Worm (Caenorhabditis elegans) whole organism, young adult: ENCODE data around the gene ZC196.9.

Experiments used
- D2030.7 ChIP-seq: fragments of 200-800 bp; sonication (Bioruptor generic); IDR thresholded peaks from 2 replicates; pipeline ENCODE4 v1.3.6; 2022; ENCODE audit warnings: missing genetic modification reagents, missing genetic modification characterization, missing compliant biosample characterization
- F37B4.10 ChIP-seq: fragments of 200-800 bp; sonication (Bioruptor generic); IDR thresholded peaks from 2 replicates; pipeline ENCODE4 v1.3.6; 2022; ENCODE audit warnings: missing genetic modification characterization, missing compliant biosample characterization
- ZK185.1 ChIP-seq: sonication (generic microtip); optimal IDR thresholded peaks from 2 replicates; lab custom pipeline; 2016; ENCODE audit warnings: mild to moderate bottlenecking, missing genetic modification characterization, missing compliant biosample characterization; ENCODE audit not compliant: poor library complexity, severe bottlenecking
- aptf-2 ChIP-seq: fragments of 200-800 bp; sonication (Bioruptor generic); conservative IDR thresholded peaks from 2 replicates; pipeline ENCODE4 v1.3.6; 2022; ENCODE audit warnings: missing genetic modification reagents, missing genetic modification characterization, missing compliant biosample characterization
- atf-7 ChIP-seq: sonication (generic microtip); optimal IDR thresholded peaks from 2 replicates; lab custom pipeline; 2017; ENCODE audit warnings: mild to moderate bottlenecking, missing genetic modification characterization, missing compliant biosample characterization
- cebp-1 ChIP-seq, 2 experiments: fragments of 200-800 bp in 1 of 2; sonication (Bioruptor generic) in 1 of 2; sonication (generic microtip) in 1 of 2; IDR thresholded peaks in 1 of 2; optimal IDR thresholded peaks in 1 of 2; 2 replicates each; pipeline versions ENCODE4 v1.3.6 to Lab custom; 2017 to 2022; ENCODE audit warnings: missing compliant biosample characterization in 2 of 2, missing genetic modification characterization in 2 of 2, mild to moderate bottlenecking in 1 of 2, missing genetic modification reagents in 1 of 2, moderate library complexity in 1 of 2
- cebp-2 ChIP-seq: fragments of 200-800 bp; sonication (Bioruptor generic); IDR thresholded peaks from 2 replicates; pipeline ENCODE4 v1.3.6; 2022; ENCODE audit warnings: missing genetic modification characterization, missing compliant biosample characterization
- ceh-40 ChIP-seq: fragments of 200-800 bp; sonication (Bioruptor generic); IDR thresholded peaks from 2 replicates; pipeline ENCODE4 v1.3.6; 2022; ENCODE audit warnings: missing genetic modification characterization, missing compliant biosample characterization
- ceh-58 ChIP-seq: fragments of 200-800 bp; sonication (Bioruptor generic); IDR thresholded peaks from 2 replicates; pipeline ENCODE4 v1.3.6; 2022; ENCODE audit warnings: missing genetic modification characterization, missing compliant biosample characterization
- egl-44 ChIP-seq: fragments of 200-800 bp; sonication (Bioruptor generic); IDR thresholded peaks from 2 replicates; pipeline ENCODE4 v1.3.6; 2022; ENCODE audit warnings: missing genetic modification reagents, missing genetic modification characterization, missing compliant biosample characterization
- ets-4 ChIP-seq: fragments of 200-800 bp; sonication (Bioruptor generic); optimal IDR thresholded peaks from 2 replicates; lab custom pipeline; 2018; ENCODE audit warnings: mild to moderate bottlenecking, missing genetic modification characterization, missing compliant biosample characterization
- fkh-3 ChIP-seq: sonication (generic microtip); optimal IDR thresholded peaks from 2 replicates; lab custom pipeline; 2016; ENCODE audit warnings: mild to moderate bottlenecking, missing genetic modification characterization, missing compliant biosample characterization
- gei-17 ChIP-seq: fragments of 200-800 bp; sonication (Bioruptor generic); optimal IDR thresholded peaks from 2 replicates; lab custom pipeline; 2018; ENCODE audit warnings: mild to moderate bottlenecking, missing genetic modification characterization, missing compliant biosample characterization
- hmg-20 ChIP-seq: fragments of 200-800 bp; sonication (Bioruptor generic); IDR thresholded peaks from 2 replicates; pipeline ENCODE4 v1.3.6; 2022; ENCODE audit warnings: missing genetic modification reagents, missing genetic modification characterization, missing compliant biosample characterization
- hsf-1 ChIP-seq: fragments of 200-800 bp; sonication (Bioruptor generic); IDR thresholded peaks from 2 replicates; pipeline ENCODE4 v1.3.6; 2022; ENCODE audit warnings: missing genetic modification reagents, missing genetic modification characterization, missing compliant biosample characterization
- let-607 ChIP-seq, 2 experiments: fragments of 200-800 bp in 1 of 2; sonication (Bioruptor generic) in 1 of 2; sonication (generic microtip) in 1 of 2; optimal IDR thresholded peaks; 2 replicates each; lab custom pipeline; 2016 to 2018; ENCODE audit warnings: mild to moderate bottlenecking in 2 of 2, missing compliant biosample characterization in 2 of 2, missing genetic modification characterization in 2 of 2, moderate library complexity in 2 of 2, missing genotype in 1 of 2
- lin-40 ChIP-seq: sonication (generic microtip); optimal IDR thresholded peaks from 2 replicates; lab custom pipeline; 2016; ENCODE audit warnings: missing genetic modification characterization, mild to moderate bottlenecking, missing compliant biosample characterization, missing genotype, missing genetic modification reagents
- madf-3 ChIP-seq: fragments of 200-800 bp; sonication (Bioruptor generic); IDR thresholded peaks from 2 replicates; pipeline ENCODE4 v1.3.6; 2022; ENCODE audit warnings: missing genetic modification reagents, missing genetic modification characterization, missing compliant biosample characterization
- madf-6 ChIP-seq: fragments of 200-800 bp; sonication (Bioruptor generic); IDR thresholded peaks from 2 replicates; pipeline ENCODE4 v1.3.6; 2022; ENCODE audit warnings: missing genetic modification reagents, missing genetic modification characterization, missing compliant biosample characterization
- mcd-1 ChIP-seq: fragments of 200-800 bp; sonication (Bioruptor generic); IDR thresholded peaks from 2 replicates; pipeline ENCODE4 v1.3.6; 2022; ENCODE audit warnings: missing genetic modification reagents, missing genetic modification characterization, missing compliant biosample characterization
- mxl-1 ChIP-seq: sonication (generic microtip); optimal IDR thresholded peaks from 2 replicates; lab custom pipeline; 2016; ENCODE audit warnings: missing genetic modification characterization, missing compliant biosample characterization
- nfya-1 ChIP-seq: sonication (generic microtip); optimal IDR thresholded peaks from 2 replicates; lab custom pipeline; 2017; ENCODE audit warnings: antibody characterized with exemption, missing compliant biosample characterization, missing genetic modification characterization, borderline replicate concordance; ENCODE audit not compliant: insufficient read depth
- nfya-2 ChIP-seq: fragments of 200-800 bp; sonication (Bioruptor generic); IDR thresholded peaks from 2 replicates; pipeline ENCODE4 v1.3.6; 2022; ENCODE audit warnings: missing genetic modification reagents, missing genetic modification characterization, missing compliant biosample characterization
- nhr-80 ChIP-seq: sonication (generic microtip); optimal IDR thresholded peaks from 2 replicates; lab custom pipeline; 2016; ENCODE audit warnings: missing genetic modification characterization, missing compliant biosample characterization
- pha-4 ChIP-seq: fragments of 150-350 bp; sonication (generic microtip); optimal IDR thresholded peaks from 2 replicates; lab custom pipeline; 2014; ENCODE audit warnings: missing biosample characterization, missing genetic modification reagents, missing genetic modification characterization
- rpc-1 ChIP-seq, 2 experiments: fragments of 150-350 bp in 1 of 2; sonication (generic microtip) in 1 of 2; optimal IDR thresholded peaks; 2 replicates each; lab custom pipeline; 2014 to 2018; ENCODE audit warnings: missing biosample characterization in 1 of 2, missing genetic modification characterization in 1 of 2, missing genetic modification reagents in 1 of 2, missing genotype in 1 of 2
- tbp1 ChIP-seq: fragments of 200-800 bp; sonication (Bioruptor generic); optimal IDR thresholded peaks from 2 replicates; lab custom pipeline; 2018; ENCODE audit warnings: mild to moderate bottlenecking, missing genetic modification characterization, missing compliant biosample characterization
- tlf-1 ChIP-seq: fragments of 200-800 bp; sonication (Bioruptor generic); optimal IDR thresholded peaks from 2 replicates; lab custom pipeline; 2018; ENCODE audit warnings: mild to moderate bottlenecking, missing genetic modification characterization, missing compliant biosample characterization
- unc-62 ChIP-seq: fragments of 150-350 bp; optimal IDR thresholded peaks from 2 replicates; lab custom pipeline; 2014; ENCODE audit warnings: missing biosample characterization, missing genetic modification reagents, missing genetic modification characterization
- ztf-18 ChIP-seq: sonication (generic microtip); optimal IDR thresholded peaks from 2 replicates; lab custom pipeline; 2016; ENCODE audit warnings: missing genotype, mild to moderate bottlenecking, missing genetic modification characterization, missing compliant biosample characterization
- ztf-22 ChIP-seq: fragments of 200-800 bp; sonication (Bioruptor generic); optimal IDR thresholded peaks from 2 replicates; lab custom pipeline; 2018; ENCODE audit warnings: mild to moderate bottlenecking, missing genetic modification characterization, moderate library complexity, missing compliant biosample characterization
- ztf-6 ChIP-seq: fragments of 200-800 bp; sonication (Bioruptor generic); IDR thresholded peaks from 2 replicates; pipeline ENCODE4 v1.3.6; 2022; ENCODE audit warnings: missing genetic modification reagents, missing genetic modification characterization, missing compliant biosample characterization

The ZC196.9 gene

DNA sequence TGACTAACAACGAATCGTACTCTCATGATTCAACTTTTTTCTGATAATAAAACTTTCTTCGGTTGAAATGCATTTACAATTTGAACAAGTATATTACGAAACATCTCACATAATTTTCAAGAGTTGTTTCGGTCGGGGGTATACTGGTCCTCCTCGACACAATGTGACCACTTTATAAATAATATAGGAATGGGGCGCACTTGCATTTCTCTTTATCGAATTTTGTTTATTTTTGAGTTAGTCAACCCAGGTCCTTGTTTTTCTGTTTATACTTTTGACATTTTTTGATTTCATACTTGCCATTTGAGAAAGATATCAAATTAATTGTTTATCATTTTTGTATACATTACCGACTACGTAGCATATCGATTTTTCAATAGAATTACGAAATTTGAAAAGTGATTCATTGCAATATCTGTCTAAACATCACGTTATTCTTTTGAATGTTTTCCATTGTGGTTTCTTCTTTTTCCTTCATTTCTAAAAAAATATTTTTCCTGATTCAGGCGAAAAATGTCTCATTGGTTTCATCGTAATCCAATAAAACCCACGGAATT lies 46.9 kb upstream of the ZC196.9 start, which contains the start of gene B0507.2 (continued):
- TF ChIP-seq mcd-1 (no peak), nhr-80 (peak; percentile 36)
- TF ChIP-seq, all 124 proteins: peak for 3

DNA sequence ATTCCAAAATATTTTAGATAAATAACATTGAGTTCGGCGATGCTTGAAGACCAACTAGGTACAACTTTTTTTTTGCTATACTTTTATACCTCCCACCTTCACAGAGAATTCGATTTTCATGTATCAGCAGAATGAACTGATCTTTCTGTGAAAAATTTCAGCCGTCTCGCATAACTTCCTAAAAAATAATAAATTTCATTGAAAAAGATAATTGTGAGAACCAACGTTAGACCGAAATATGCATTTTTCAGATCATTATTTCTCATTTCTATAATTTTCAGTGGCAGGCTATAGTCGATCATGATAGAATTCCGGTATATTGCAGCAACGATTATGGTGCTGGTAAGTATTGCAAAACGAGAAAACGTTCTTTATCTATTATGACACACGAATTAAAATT lies 44.6 kb upstream of the ZC196.9 start, which contains the start of gene srx-115:
Gene srx-115, plus strand, starts transcription at position 301 of the 400 bp plus-strand sequence.
- TF ChIP-seq madf-6 (GFP tag; lab: Robert Waterston, UW) (no peak), rpc-1 (optimal IDR thresholded peaks at IDR 0.05; lab: Kevin White, UChicago) (no peak), rpc-1 (tag; optimal IDR thresholded peaks at IDR 0.05; lab: Kevin White, UChicago) (no peak)

DNA sequence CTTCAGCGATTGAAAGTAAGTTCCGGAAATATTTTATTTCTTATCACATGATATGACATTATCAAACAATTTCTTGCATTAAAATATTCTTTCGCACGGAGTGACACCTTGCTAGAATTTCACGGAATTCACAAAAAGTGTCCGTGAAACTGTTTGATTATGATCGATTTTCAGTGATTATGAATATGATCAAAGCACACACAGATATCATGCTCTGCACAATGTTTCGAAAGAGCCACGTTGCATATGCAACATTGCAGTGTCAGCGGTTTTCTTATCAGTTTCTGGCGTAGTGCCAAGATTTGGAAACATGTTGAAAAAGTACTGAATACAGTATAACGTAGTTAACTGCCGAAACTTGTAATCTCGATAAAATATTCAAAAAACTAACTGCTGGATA lies 42.2 kb upstream of the ZC196.9 start:
- TF ChIP-seq lin-40 (tag; lab: Kevin White, UChicago), result no peak
- TF ChIP-seq ceh-40 (GFP tag; lab: Robert Waterston, UW), result no peak
- no peak for TF ChIP-seq aptf-2 (GFP tag; lab: Robert Waterston, UW)
- TF ChIP-seq cebp-1 (GFP tag; IDR thresholded peaks at IDR 0.05; lab: Robert Waterston, UW), result no peak
- peak; percentile 72 for TF ChIP-seq cebp-1 (tag; optimal IDR thresholded peaks at IDR 0.05; lab: Kevin White, UChicago)
- TF ChIP-seq atf-7, result peak; percentile 59
- no peak for TF ChIP-seq hsf-1
- TF ChIP-seq ZK185.1 (tag; lab: Kevin White, UChicago), result no peak
- no peak for TF ChIP-seq hmg-20 (GFP tag; lab: Robert Waterston, UW)
- TF ChIP-seq ztf-18 (tag; lab: Kevin White, UChicago), result no peak
- TF ChIP-seq D2030.7 (GFP tag; lab: Robert Waterston, UW), result no peak
- TF ChIP-seq F37B4.10 (GFP tag; lab: Robert Waterston, UW), result no peak
- peak; percentile 6 for TF ChIP-seq tlf-1 (GFP tag; lab: Kevin White, UChicago)
- TF ChIP-seq nfya-2 (GFP tag; lab: Robert Waterston, UW), result no peak
- TF ChIP-seq let-607 (tag; optimal IDR thresholded peaks at IDR 0.05; lab: Kevin White, UChicago), result peak; percentile 35 to 86
- TF ChIP-seq nhr-80, result peak; percentile 72
- TF ChIP-seq fkh-3 (tag; lab: Kevin White, UChicago), result no peak
- TF ChIP-seq cebp-2, result no peak
- TF ChIP-seq ztf-22 (GFP tag; lab: Kevin White, UChicago), result peak; percentile 68
- TF ChIP-seq madf-3 (GFP tag; lab: Robert Waterston, UW), result no peak
- TF ChIP-seq tbp1 (GFP tag; lab: Kevin White, UChicago), result peak; percentile 1
- TF ChIP-seq mxl-1 (tag; lab: Kevin White, UChicago), result no peak
- peak; percentile 84 for TF ChIP-seq ets-4 (GFP tag; lab: Kevin White, UChicago)
- no peak for TF ChIP-seq ceh-58
- TF ChIP-seq nfya-1 (tag; lab: Kevin White, UChicago), result no peak
- TF ChIP-seq, all 124 proteins: peak for 8

DNA sequence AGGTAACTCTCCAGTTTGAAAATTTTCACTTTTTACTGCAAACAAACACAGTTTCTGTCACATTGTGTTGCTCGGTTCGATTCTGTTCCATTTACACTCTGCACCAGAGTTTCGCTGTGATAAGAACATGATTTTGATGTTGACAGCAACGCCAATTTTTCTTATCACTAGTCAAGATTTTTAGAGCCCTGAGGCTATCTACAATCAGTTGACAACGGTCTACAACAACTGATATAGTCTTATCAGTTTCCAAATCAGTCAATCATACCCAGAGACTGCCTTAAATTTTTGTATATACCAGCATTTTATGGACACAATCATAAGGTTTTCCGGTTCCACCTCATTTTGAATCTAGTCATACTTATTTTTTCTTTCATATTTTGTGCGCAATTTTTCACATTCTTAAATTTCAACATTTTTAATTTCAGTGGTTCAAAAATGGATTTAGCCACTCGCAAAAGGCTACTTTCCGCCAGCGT lies 41.5 kb upstream of the ZC196.9 start, which contains the start of gene B0507.3:
Gene B0507.3, plus strand, starts transcription at position 429 of the 479 bp plus-strand sequence.
- TF ChIP-seq pha-4 (peak; percentile 54), atf-7 (peak; percentile 49), gei-17 (GFP tag; lab: Kevin White, UChicago) (no peak), ets-4 (GFP tag; lab: Kevin White, UChicago) (peak; percentile 76), tlf-1 (GFP tag; lab: Kevin White, UChicago) (peak; percentile 30), ztf-6 (GFP tag; lab: Robert Waterston, UW) (no peak), ztf-18 (tag; lab: Kevin White, UChicago) (no peak), let-607 (tag; optimal IDR thresholded peaks at IDR 0.05; lab: Kevin White, UChicago) (peak in 1 of 2 experiments; percentile 48), nhr-80 (peak; percentile 89), ztf-22 (GFP tag; lab: Kevin White, UChicago) (peak; percentile 74), unc-62 (peak; percentile 85), egl-44 (GFP tag; lab: Robert Waterston, UW) (peak; percentile 71)
